Fruit fly (Drosophila melanogaster) whole organism, embryonic: Measurements from ENCODE around the gene CG31267.

Experiments used
- ATbp ChIP-seq: fragments of 200-800 bp; sonication (Bioruptor generic); optimal IDR thresholded peaks from 2 replicates; lab custom pipeline; 2017; ENCODE audit warnings: missing biosample characterization, mild to moderate bottlenecking, missing genetic modification characterization, missing genetic modification reagents
- Abd-B ChIP-seq: fragments of 200-800 bp; sonication (Bioruptor generic); optimal IDR thresholded peaks from 2 replicates; lab custom pipeline; 2018; ENCODE audit warnings: missing biosample characterization, mild to moderate bottlenecking, missing genetic modification characterization, moderate library complexity
- Ada2b ChIP-seq: fragments of 200-800 bp; sonication (Bioruptor generic); IDR thresholded peaks from 2 replicates; pipeline ENCODE4 v1.3.6; 2022; ENCODE audit warnings: missing biosample characterization, missing genetic modification characterization
- Aef1 ChIP-seq: fragments of 200-800 bp; sonication (Bioruptor generic); IDR thresholded peaks from 3 replicates; pipeline ENCODE4 v1.3.6; 2022; ENCODE audit warnings: missing biosample characterization, missing genetic modification characterization
- Asciz ChIP-seq: fragments of 200-800 bp; sonication (Bioruptor generic); optimal IDR thresholded peaks from 2 replicates; lab custom pipeline; 2017; ENCODE audit warnings: missing biosample characterization, mild to moderate bottlenecking, missing genetic modification characterization, missing genetic modification reagents
- Bgb ChIP-seq: fragments of 200-800 bp; sonication (Bioruptor generic); IDR thresholded peaks from 2 replicates; pipeline ENCODE4 v1.3.6; 2022; ENCODE audit warnings: missing biosample characterization, missing genetic modification characterization; ENCODE audit not compliant: partially characterized antibody
- CG10543 ChIP-seq: fragments of 200-800 bp; sonication (Bioruptor generic); optimal IDR thresholded peaks from 3 replicates; lab custom pipeline; 2017; ENCODE audit warnings: missing biosample characterization, mild to moderate bottlenecking, missing genetic modification characterization, moderate library complexity
- CG11723 ChIP-seq: fragments of 200-800 bp; sonication (Bioruptor generic); optimal IDR thresholded peaks from 2 replicates; lab custom pipeline; 2017; ENCODE audit warnings: missing biosample characterization, mild to moderate bottlenecking, missing genetic modification characterization
- CG1233 ChIP-seq: fragments of 200-800 bp; sonication (Bioruptor generic); optimal IDR thresholded peaks from 4 replicates; lab custom pipeline; 2018; ENCODE audit warnings: missing biosample characterization, mild to moderate bottlenecking, missing genetic modification characterization
- CG12769 ChIP-seq: fragments of 200-800 bp; sonication (Bioruptor generic); optimal IDR thresholded peaks from 2 replicates; lab custom pipeline; 2019; ENCODE audit warnings: missing biosample characterization, mild to moderate bottlenecking, missing genetic modification characterization, moderate library complexity
- CG13123 ChIP-seq: fragments of 200-800 bp; sonication (Bioruptor generic); optimal IDR thresholded peaks from 2 replicates; lab custom pipeline; 2016; ENCODE audit warnings: missing biosample characterization, missing genetic modification characterization
- CG14710 ChIP-seq: fragments of 200-800 bp; sonication (Bioruptor generic); optimal IDR thresholded peaks from 3 replicates; lab custom pipeline; 2019; ENCODE audit warnings: missing biosample characterization, mild to moderate bottlenecking, missing genetic modification characterization, moderate library complexity
- CG15011 ChIP-seq: fragments of 200-800 bp; sonication (Bioruptor generic); optimal IDR thresholded peaks from 3 replicates; lab custom pipeline; 2018; ENCODE audit warnings: missing biosample characterization, mild to moderate bottlenecking, missing genetic modification characterization
- CG1529 ChIP-seq: fragments of 200-800 bp; sonication (Bioruptor generic); optimal IDR thresholded peaks from 3 replicates; lab custom pipeline; 2018; ENCODE audit warnings: missing biosample characterization, missing genetic modification characterization
- CG17385 ChIP-seq: fragments of 200-800 bp; sonication (Bioruptor generic); optimal IDR thresholded peaks from 3 replicates; lab custom pipeline; 2018; ENCODE audit warnings: missing biosample characterization, mild to moderate bottlenecking, missing genetic modification characterization
- CG18619 ChIP-seq: fragments of 200-800 bp; sonication (Bioruptor generic); optimal IDR thresholded peaks from 3 replicates; lab custom pipeline; 2017; ENCODE audit warnings: missing biosample characterization, mild to moderate bottlenecking, missing genetic modification characterization
- CG2202 ChIP-seq: fragments of 200-800 bp; sonication (Bioruptor generic); optimal IDR thresholded peaks from 2 replicates; lab custom pipeline; 2018; ENCODE audit warnings: missing biosample characterization, mild to moderate bottlenecking, missing genetic modification characterization
- CG2875 ChIP-seq: fragments of 200-800 bp; sonication (Bioruptor generic); optimal IDR thresholded peaks from 2 replicates; lab custom pipeline; 2017; ENCODE audit warnings: missing biosample characterization, mild to moderate bottlenecking, missing genetic modification characterization, missing genetic modification reagents
- CG31441 ChIP-seq: fragments of 200-800 bp; sonication (Bioruptor generic); IDR thresholded peaks from 2 replicates; pipeline ENCODE4 v1.3.6; 2022; ENCODE audit warnings: missing biosample characterization, missing genetic modification characterization
- CG3407 ChIP-seq: fragments of 200-800 bp; sonication (Bioruptor generic); optimal IDR thresholded peaks from 2 replicates; lab custom pipeline; 2018; ENCODE audit warnings: missing biosample characterization, mild to moderate bottlenecking, missing genetic modification characterization
- CG4360 ChIP-seq: fragments of 200-800 bp; sonication (Bioruptor generic); IDR thresholded peaks from 2 replicates; pipeline ENCODE4 v1.3.6; 2022; ENCODE audit warnings: missing biosample characterization, missing genetic modification characterization
- CG6791 ChIP-seq: fragments of 200-800 bp; sonication (Bioruptor generic); IDR thresholded peaks from 3 replicates; pipeline ENCODE4 v1.3.6; 2022; ENCODE audit warnings: missing biosample characterization, missing genetic modification characterization; ENCODE audit not compliant: partially characterized antibody
- CG9727 ChIP-seq: fragments of 200-800 bp; sonication (Bioruptor generic); optimal IDR thresholded peaks from 3 replicates; lab custom pipeline; 2017; ENCODE audit warnings: missing biosample characterization, mild to moderate bottlenecking, missing genetic modification characterization
- Hr78 ChIP-seq, 2 experiments: fragments of 200-800 bp in 1 of 2; fragments of >200 bp in 1 of 2; sonication (Bioruptor generic) in 1 of 2; optimal IDR thresholded peaks; 2 replicates each; lab custom pipeline; 2017 to 2019; ENCODE audit warnings: missing biosample characterization in 2 of 2, missing genetic modification characterization in 2 of 2, mild to moderate bottlenecking in 1 of 2, moderate library complexity in 1 of 2
- MTF-1 ChIP-seq: fragments of 200-800 bp; sonication (Bioruptor generic); optimal IDR thresholded peaks from 2 replicates; lab custom pipeline; 2018; ENCODE audit warnings: missing biosample characterization, mild to moderate bottlenecking, missing genetic modification characterization, borderline replicate concordance
- Myb ChIP-seq: fragments of 200-800 bp; sonication (Bioruptor generic); optimal IDR thresholded peaks from 2 replicates; lab custom pipeline; 2016; ENCODE audit warnings: missing biosample characterization, missing genetic modification characterization
- NFAT ChIP-seq: fragments of 200-800 bp; sonication (Bioruptor generic); IDR thresholded peaks from 2 replicates; pipeline ENCODE4 v1.3.6; 2022; ENCODE audit warnings: missing biosample characterization, missing genetic modification characterization
- Scr ChIP-seq: fragments of 200-800 bp; sonication (Bioruptor generic); IDR thresholded peaks from 2 replicates; pipeline ENCODE4 v1.3.6; 2022; ENCODE audit warnings: missing biosample characterization, missing genetic modification characterization; ENCODE audit not compliant: partially characterized antibody
- Sin3A ChIP-seq: fragments of >200 bp; optimal IDR thresholded peaks from 2 replicates; lab custom pipeline; 2018
- Sox100B ChIP-seq: fragments of 200-800 bp; sonication (Bioruptor generic); optimal IDR thresholded peaks from 3 replicates; lab custom pipeline; 2018; ENCODE audit warnings: missing biosample characterization, mild to moderate bottlenecking, missing genetic modification characterization
- Spps ChIP-seq: fragments of 200-800 bp; sonication (Bioruptor generic); optimal IDR thresholded peaks from 2 replicates; lab custom pipeline; 2018; ENCODE audit warnings: missing biosample characterization, mild to moderate bottlenecking, missing genetic modification characterization
- ash1 ChIP-seq: fragments of 200-800 bp; sonication (Bioruptor generic); optimal IDR thresholded peaks from 2 replicates; lab custom pipeline; 2018; ENCODE audit warnings: missing biosample characterization, mild to moderate bottlenecking, missing genetic modification characterization
- caup ChIP-seq: fragments of 200-800 bp; sonication (Bioruptor generic); optimal IDR thresholded peaks from 3 replicates; lab custom pipeline; 2017; ENCODE audit warnings: missing biosample characterization, mild to moderate bottlenecking, missing genetic modification characterization, moderate library complexity; ENCODE audit not compliant: severe bottlenecking
- corto ChIP-seq: fragments of 200-800 bp; sonication (Bioruptor generic); optimal IDR thresholded peaks from 2 replicates; lab custom pipeline; 2016; ENCODE audit warnings: missing biosample characterization, mild to moderate bottlenecking, missing genetic modification characterization, moderate library complexity
- croc ChIP-seq: fragments of 200-800 bp; sonication (Bioruptor generic); conservative IDR thresholded peaks from 3 replicates; pipeline ENCODE4 v1.3.6; 2022; ENCODE audit warnings: missing biosample characterization, missing genetic modification characterization
- danr ChIP-seq: fragments of 200-800 bp; sonication (Bioruptor generic); IDR thresholded peaks from 2 replicates; pipeline ENCODE4 v1.3.6; 2022; ENCODE audit warnings: missing biosample characterization, missing genetic modification characterization
- fd64A ChIP-seq: fragments of 200-800 bp; sonication (Bioruptor generic); optimal IDR thresholded peaks from 3 replicates; lab custom pipeline; 2018; ENCODE audit warnings: missing biosample characterization, mild to moderate bottlenecking, missing genetic modification characterization
- fd96Cb ChIP-seq: fragments of 200-800 bp; sonication (Bioruptor generic); optimal IDR thresholded peaks from 2 replicates; lab custom pipeline; 2018; ENCODE audit warnings: missing biosample characterization, mild to moderate bottlenecking, missing genetic modification characterization, moderate library complexity
- ftz-f1 ChIP-seq: fragments of 200-800 bp; sonication (Bioruptor generic); optimal IDR thresholded peaks from 2 replicates; lab custom pipeline; 2016; ENCODE audit warnings: missing biosample characterization, missing genetic modification characterization
- ham ChIP-seq: fragments of 200-800 bp; sonication (Bioruptor generic); IDR thresholded peaks from 2 replicates; pipeline ENCODE4 v1.3.6; 2022; ENCODE audit warnings: missing biosample characterization, missing genetic modification characterization
- klu ChIP-seq: fragments of 200-800 bp; sonication (Bioruptor generic); IDR thresholded peaks from 2 replicates; pipeline ENCODE4 v1.3.6; 2022; ENCODE audit warnings: missing biosample characterization, missing genetic modification characterization
- kni ChIP-seq: fragments of 200-800 bp; sonication (Bioruptor generic); optimal IDR thresholded peaks from 3 replicates; lab custom pipeline; 2017; ENCODE audit warnings: mild to moderate bottlenecking, missing biosample characterization, missing genetic modification reagents, missing genetic modification characterization
- lilli ChIP-seq: fragments of 200-800 bp; sonication (Bioruptor generic); optimal IDR thresholded peaks from 3 replicates; lab custom pipeline; 2016; ENCODE audit warnings: missing biosample characterization, missing genetic modification characterization
- lola ChIP-seq, 3 experiments: fragments of >200 bp in 2 of 3; fragments of 200-800 bp in 1 of 3; sonication (Bioruptor generic) in 1 of 3; optimal IDR thresholded peaks; 2 replicates each; lab custom pipeline; 2017 to 2019; ENCODE audit warnings: missing biosample characterization in 3 of 3, missing genetic modification characterization in 3 of 3, mild to moderate bottlenecking in 1 of 3, moderate library complexity in 1 of 3
- nau ChIP-seq: fragments of 200-800 bp; sonication (Bioruptor generic); optimal IDR thresholded peaks from 3 replicates; lab custom pipeline; 2017; ENCODE audit warnings: missing biosample characterization, mild to moderate bottlenecking, missing genetic modification characterization, missing genetic modification reagents
- pros ChIP-seq: fragments of 200-800 bp; sonication (Bioruptor generic); optimal IDR thresholded peaks from 3 replicates; lab custom pipeline; 2019; ENCODE audit warnings: missing biosample characterization, mild to moderate bottlenecking, missing genetic modification characterization, moderate library complexity
- tll ChIP-seq, 2 experiments: fragments of 200-800 bp in 1 of 2; fragments of >200 bp in 1 of 2; sonication (Bioruptor generic) in 1 of 2; optimal IDR thresholded peaks; 2 replicates each; lab custom pipeline; 2017 to 2019; ENCODE audit warnings: missing biosample characterization in 2 of 2, missing genetic modification characterization in 2 of 2, mild to moderate bottlenecking in 1 of 2, moderate library complexity in 1 of 2
- ttk ChIP-seq: fragments of 200-800 bp; sonication (Bioruptor generic); IDR thresholded peaks from 2 replicates; pipeline ENCODE4 v2.1.2; 2022; ENCODE audit warnings: missing biosample characterization, missing genetic modification characterization
- vnd ChIP-seq: fragments of 200-800 bp; sonication (Bioruptor generic); IDR thresholded peaks from 3 replicates; pipeline ENCODE4 v1.3.6; 2022; ENCODE audit warnings: missing biosample characterization, missing genetic modification characterization; ENCODE audit not compliant: partially characterized antibody

The CG31267 gene

DNA sequence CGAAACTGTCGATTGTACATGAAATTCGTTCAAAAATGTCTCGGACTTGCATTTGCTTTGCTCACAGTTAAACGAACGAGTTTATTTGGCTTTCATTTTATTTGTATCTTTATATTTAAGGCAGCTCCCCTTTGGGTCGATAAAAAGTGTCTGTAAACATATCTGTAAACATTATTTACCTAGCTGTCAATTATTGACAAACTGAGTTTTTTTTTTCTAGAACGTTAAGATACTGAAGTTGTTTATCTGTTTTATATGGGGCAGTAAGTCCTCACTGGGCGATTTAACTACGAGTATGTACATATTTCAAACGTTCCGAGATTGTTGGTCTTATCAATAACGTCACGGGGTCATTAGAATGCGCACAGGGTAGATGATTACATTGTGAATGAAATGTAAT is 18.3 kb upstream of the CG31267 start (continued):
- TF ChIP-seq CG6791 (GFP tag; lab: Robert Waterston, UW): no peak
- peak; percentile 50 for TF ChIP-seq ATbp
- peak; percentile 51 for TF ChIP-seq caup
- peak; percentile 39 for TF ChIP-seq CG14710 (tag; lab: Kevin White, UChicago)
- TF ChIP-seq CG15011 (GFP tag; lab: Kevin White, UChicago): peak; percentile 34
- no peak for TF ChIP-seq Bgb (GFP tag; lab: Robert Waterston, UW)
- no peak for TF ChIP-seq fd64A
- TF ChIP-seq CG2202 (tag; lab: Kevin White, UChicago): no peak
- no peak for TF ChIP-seq klu (GFP tag; lab: Robert Waterston, UW)
- TF ChIP-seq Ada2b (GFP tag; lab: Robert Waterston, UW): no peak
- TF ChIP-seq vnd (GFP tag; lab: Robert Waterston, UW): no peak
- no peak for TF ChIP-seq tll (GFP tag; optimal IDR thresholded peaks at IDR 0.05; lab: Kevin White, UChicago)
- TF ChIP-seq CG17385 (GFP tag; lab: Kevin White, UChicago): no peak
- TF ChIP-seq Myb (GFP tag; lab: Kevin White, UChicago): no peak
- TF ChIP-seq CG1529 (GFP tag; lab: Kevin White, UChicago): peak; percentile 35
- no peak for TF ChIP-seq ftz-f1
- TF ChIP-seq Abd-B (GFP tag; lab: Kevin White, UChicago): no peak
- TF ChIP-seq kni (GFP tag; lab: Kevin White, UChicago): peak; percentile 62
- no peak for TF ChIP-seq ash1 (GFP tag; lab: Kevin White, UChicago)
- no peak for TF ChIP-seq Scr (GFP tag; lab: Robert Waterston, UW)
- TF ChIP-seq MTF-1 (GFP tag; lab: Kevin White, UChicago): peak; percentile 17
- TF ChIP-seq pros: peak; percentile 10
- TF ChIP-seq lilli (GFP tag; lab: Kevin White, UChicago): no peak
- TF ChIP-seq CG9727 (GFP tag; lab: Kevin White, UChicago): peak; percentile 21
- TF ChIP-seq Asciz (GFP tag; lab: Kevin White, UChicago): peak; percentile 50
- TF ChIP-seq nau (GFP tag; lab: Kevin White, UChicago): peak; percentile 35
- TF ChIP-seq CG12769 (tag; lab: Kevin White, UChicago): no peak
- peak; percentile 18 for TF ChIP-seq CG18619 (GFP tag; lab: Kevin White, UChicago)
- TF ChIP-seq Spps (tag; lab: Kevin White, UChicago): no peak
- no peak for TF ChIP-seq CG13123 (GFP tag; lab: Kevin White, UChicago)
- TF ChIP-seq Hr78 (GFP tag; optimal IDR thresholded peaks at IDR 0.05; lab: Kevin White, UChicago): peak in 1 of 2 experiments; percentile 51
- TF ChIP-seq CG1233 (GFP tag; lab: Kevin White, UChicago): peak; percentile 20
- peak; percentile 55 for TF ChIP-seq CG3407 (GFP tag; lab: Kevin White, UChicago)
- no peak for TF ChIP-seq ham
- peak; percentile 25 for TF ChIP-seq CG11723 (GFP tag; lab: Kevin White, UChicago)
- peak; percentile 37 for TF ChIP-seq Sox100B (GFP tag; lab: Kevin White, UChicago)
- no peak for TF ChIP-seq Sin3A
- no peak for TF ChIP-seq ttk (GFP tag; lab: Robert Waterston, UW)
- no peak for TF ChIP-seq croc
- TF ChIP-seq CG31441: no peak; the same call in 1 of the 2 replicates
- TF ChIP-seq CG4360 (GFP tag; lab: Robert Waterston, UW): no peak
- no peak for TF ChIP-seq Aef1 (GFP tag; lab: Robert Waterston, UW)
- TF ChIP-seq NFAT (GFP tag; lab: Robert Waterston, UW): no peak
- TF ChIP-seq CG10543 (GFP tag; lab: Kevin White, UChicago): peak; percentile 43
- TF ChIP-seq fd96Cb (tag; lab: Kevin White, UChicago): no peak
- TF ChIP-seq danr: no peak
- peak in 1 of 3 experiments; percentile 1 for TF ChIP-seq lola (GFP tag; optimal IDR thresholded peaks at IDR 0.05; lab: Kevin White, UChicago)
- TF ChIP-seq corto (GFP tag; lab: Kevin White, UChicago): no peak
- peak; percentile 37 for TF ChIP-seq CG2875 (GFP tag; lab: Kevin White, UChicago)
